Fruit fly (Drosophila melanogaster) whole organism, embryonic: Measurements from ENCODE around the gene CG5639.
A peak's percentile ranks its signal among the peaks of the same experiment; 100 is the strongest.

Source experiments
- B-H2 ChIP-seq: fragments of 200-800 bp; sonication (Bioruptor generic); optimal IDR thresholded peaks from 2 replicates; lab custom pipeline; 2018; ENCODE audit warnings: missing biosample characterization, mild to moderate bottlenecking, missing genetic modification characterization
- Blimp-1 ChIP-seq: fragments of 200-800 bp; sonication (Bioruptor generic); optimal IDR thresholded peaks from 3 replicates; lab custom pipeline; 2018; ENCODE audit warnings: missing biosample characterization, missing genetic modification characterization, mild to moderate bottlenecking, moderate library complexity, missing genetic modification reagents
- CG10321 ChIP-seq: fragments of 200-800 bp; sonication (Bioruptor generic); IDR thresholded peaks from 2 replicates; pipeline ENCODE4 v1.3.6; 2022; ENCODE audit warnings: missing biosample characterization, missing genetic modification characterization
- CG10565 ChIP-seq: fragments of 200-800 bp; sonication (Bioruptor generic); optimal IDR thresholded peaks from 3 replicates; lab custom pipeline; 2016; ENCODE audit warnings: missing biosample characterization, mild to moderate bottlenecking, missing genetic modification characterization
- CG11696 ChIP-seq: fragments of 200-800 bp; sonication (Bioruptor generic); IDR thresholded peaks from 2 replicates; pipeline ENCODE4 v1.3.6; 2022; ENCODE audit warnings: missing biosample characterization, missing genetic modification characterization
- CG12391 ChIP-seq: fragments of 200-800 bp; sonication (Bioruptor generic); optimal IDR thresholded peaks from 3 replicates; lab custom pipeline; 2018; ENCODE audit warnings: missing biosample characterization, mild to moderate bottlenecking, missing genetic modification characterization, moderate library complexity
- CG13894 ChIP-seq: fragments of 200-800 bp; sonication (Bioruptor generic); optimal IDR thresholded peaks from 3 replicates; lab custom pipeline; 2018; ENCODE audit warnings: missing biosample characterization, mild to moderate bottlenecking, missing genetic modification characterization, moderate library complexity
- CG15514 ChIP-seq: fragments of 200-800 bp; sonication (Bioruptor generic); optimal IDR thresholded peaks from 3 replicates; lab custom pipeline; 2017; ENCODE audit warnings: missing biosample characterization, missing genetic modification characterization, mild to moderate bottlenecking, moderate library complexity, missing genetic modification reagents
- CG15601 ChIP-seq: fragments of 200-800 bp; sonication (Bioruptor generic); optimal IDR thresholded peaks from 3 replicates; lab custom pipeline; 2019; ENCODE audit warnings: missing biosample characterization, mild to moderate bottlenecking, missing genetic modification characterization, moderate library complexity
- CG1647 ChIP-seq: fragments of 200-800 bp; sonication (Bioruptor generic); optimal IDR thresholded peaks from 3 replicates; lab custom pipeline; 2016; ENCODE audit warnings: missing biosample characterization, missing genetic modification characterization
- CG17328 ChIP-seq: fragments of 200-800 bp; sonication (Bioruptor generic); IDR thresholded peaks from 2 replicates; pipeline ENCODE4 v1.3.6; 2022; ENCODE audit warnings: missing biosample characterization, missing genetic modification characterization
- CG1792 ChIP-seq: fragments of 200-800 bp; sonication (Bioruptor generic); optimal IDR thresholded peaks from 2 replicates; lab custom pipeline; 2016; ENCODE audit warnings: missing biosample characterization, missing genetic modification characterization
- CG18011 ChIP-seq: fragments of 200-800 bp; sonication (Bioruptor generic); optimal IDR thresholded peaks from 2 replicates; lab custom pipeline; 2017; ENCODE audit warnings: missing biosample characterization, missing genetic modification characterization, mild to moderate bottlenecking, moderate library complexity, missing genotype
- CG32772 ChIP-seq: fragments of 200-800 bp; sonication (Bioruptor generic); IDR thresholded peaks from 2 replicates; pipeline ENCODE4 v1.3.6; 2022; ENCODE audit warnings: missing biosample characterization, missing genetic modification characterization
- CG3281 ChIP-seq: fragments of 200-800 bp; sonication (Bioruptor generic); optimal IDR thresholded peaks from 3 replicates; lab custom pipeline; 2017; ENCODE audit warnings: missing biosample characterization, mild to moderate bottlenecking, missing genetic modification characterization
- CG33213 ChIP-seq: fragments of 200-800 bp; sonication (Bioruptor generic); optimal IDR thresholded peaks from 3 replicates; lab custom pipeline; 2016; ENCODE audit warnings: missing biosample characterization, missing genetic modification characterization
- CG4424 ChIP-seq: fragments of 200-800 bp; sonication (Bioruptor generic); optimal IDR thresholded peaks from 3 replicates; lab custom pipeline; 2016; ENCODE audit warnings: missing biosample characterization, missing genetic modification characterization
- CG4707 ChIP-seq: fragments of 200-800 bp; sonication (Bioruptor generic); optimal IDR thresholded peaks from 2 replicates; lab custom pipeline; 2018; ENCODE audit warnings: missing biosample characterization, mild to moderate bottlenecking, missing genetic modification characterization, moderate library complexity
- CG5245 ChIP-seq: fragments of 200-800 bp; sonication (Bioruptor generic); optimal IDR thresholded peaks from 3 replicates; lab custom pipeline; 2016; ENCODE audit warnings: missing biosample characterization, missing genetic modification characterization
- CG6254 ChIP-seq: fragments of 200-800 bp; sonication (Bioruptor generic); optimal IDR thresholded peaks from 3 replicates; lab custom pipeline; 2017; ENCODE audit warnings: mild to moderate bottlenecking, missing biosample characterization, missing genetic modification reagents, missing genetic modification characterization
- CG8089 ChIP-seq: fragments of 200-800 bp; sonication (Bioruptor generic); optimal IDR thresholded peaks from 3 replicates; lab custom pipeline; 2016; ENCODE audit warnings: missing biosample characterization, missing genetic modification characterization
- CkIIα-i1 ChIP-seq: fragments of 200-800 bp; sonication (Bioruptor generic); IDR thresholded peaks from 2 replicates; pipeline ENCODE4 v1.3.6; 2022; ENCODE audit warnings: missing biosample characterization, missing genetic modification characterization
- Dp ChIP-seq: fragments of 200-800 bp; sonication (Bioruptor generic); optimal IDR thresholded peaks from 2 replicates; lab custom pipeline; 2018; ENCODE audit warnings: missing biosample characterization, mild to moderate bottlenecking, missing genetic modification characterization, moderate library complexity
- Fer2 ChIP-seq: fragments of 200-800 bp; sonication (Bioruptor generic); optimal IDR thresholded peaks from 2 replicates; lab custom pipeline; 2018; ENCODE audit warnings: missing biosample characterization, mild to moderate bottlenecking, missing genetic modification characterization, moderate library complexity
- HLH4C ChIP-seq: fragments of 200-800 bp; sonication (Bioruptor generic); IDR thresholded peaks from 3 replicates; pipeline ENCODE4 v1.3.6; 2022; ENCODE audit warnings: missing biosample characterization, missing genetic modification characterization; ENCODE audit not compliant: partially characterized antibody
- HLHmδ ChIP-seq: fragments of 200-800 bp; sonication (Bioruptor generic); optimal IDR thresholded peaks from 2 replicates; lab custom pipeline; 2018; ENCODE audit warnings: missing biosample characterization, mild to moderate bottlenecking, missing genetic modification characterization, moderate library complexity
- Hsf ChIP-seq: fragments of 200-800 bp; sonication (Bioruptor generic); optimal IDR thresholded peaks from 3 replicates; lab custom pipeline; 2016; ENCODE audit warnings: missing biosample characterization, missing genetic modification characterization
- Lpt ChIP-seq: fragments of >200 bp; optimal IDR thresholded peaks from 2 replicates; lab custom pipeline; 2018; ENCODE audit warnings: missing biosample characterization, missing genetic modification characterization
- Med ChIP-seq: fragments of 200-800 bp; sonication (Bioruptor generic); peaks from one replicate; lab custom pipeline; 2016; ENCODE audit warnings: missing biosample characterization, missing genetic modification characterization, mild to moderate bottlenecking, inconsistent platforms, moderate library complexity
- NfI ChIP-seq: fragments of 200-800 bp; sonication (Bioruptor generic); optimal IDR thresholded peaks from 3 replicates; lab custom pipeline; 2018; ENCODE audit warnings: missing biosample characterization, mild to moderate bottlenecking, missing genetic modification characterization, moderate library complexity
- PHDP ChIP-seq: fragments of 200-800 bp; sonication (Bioruptor generic); optimal IDR thresholded peaks from 3 replicates; lab custom pipeline; 2018; ENCODE audit warnings: missing biosample characterization, mild to moderate bottlenecking, missing genetic modification characterization, moderate library complexity
- Scr ChIP-seq: fragments of 200-800 bp; sonication (Bioruptor generic); IDR thresholded peaks from 2 replicates; pipeline ENCODE4 v1.3.6; 2022; ENCODE audit warnings: missing biosample characterization, missing genetic modification characterization; ENCODE audit not compliant: partially characterized antibody
- Sin3A ChIP-seq: fragments of >200 bp; optimal IDR thresholded peaks from 2 replicates; lab custom pipeline; 2018
- Sox100B ChIP-seq: fragments of 200-800 bp; sonication (Bioruptor generic); optimal IDR thresholded peaks from 3 replicates; lab custom pipeline; 2018; ENCODE audit warnings: missing biosample characterization, mild to moderate bottlenecking, missing genetic modification characterization
- Sry-β ChIP-seq: fragments of 200-800 bp; sonication (Bioruptor generic); optimal IDR thresholded peaks from 2 replicates; lab custom pipeline; 2018; ENCODE audit warnings: missing biosample characterization, mild to moderate bottlenecking, missing genetic modification characterization, moderate library complexity
- Vsx1 ChIP-seq: fragments of 200-800 bp; sonication (Bioruptor generic); optimal IDR thresholded peaks from 2 replicates; lab custom pipeline; 2017; ENCODE audit warnings: missing biosample characterization, mild to moderate bottlenecking, missing genetic modification characterization, missing genetic modification reagents
- al ChIP-seq: fragments of 200-800 bp; sonication (Bioruptor generic); IDR thresholded peaks from 2 replicates; pipeline ENCODE4 v1.3.6; 2022; ENCODE audit warnings: missing biosample characterization, missing genetic modification characterization
- chif ChIP-seq, 2 experiments: fragments of 200-800 bp; sonication (Bioruptor generic); optimal IDR thresholded peaks; 3 replicates each; lab custom pipeline; 2016; ENCODE audit warnings: missing biosample characterization in 2 of 2, missing genetic modification characterization in 2 of 2
- da ChIP-seq: fragments of 200-800 bp; sonication (Bioruptor generic); optimal IDR thresholded peaks from 2 replicates; lab custom pipeline; 2016; ENCODE audit warnings: missing biosample characterization, missing genetic modification characterization
- dmrt11E ChIP-seq: fragments of 200-800 bp; sonication (Bioruptor generic); optimal IDR thresholded peaks from 3 replicates; lab custom pipeline; 2018; ENCODE audit warnings: missing biosample characterization, mild to moderate bottlenecking, missing genetic modification characterization, moderate library complexity
- dysf ChIP-seq: fragments of 200-800 bp; sonication (Bioruptor generic); IDR thresholded peaks from 3 replicates; pipeline ENCODE4 v1.3.6; 2022; ENCODE audit warnings: missing biosample characterization, missing genetic modification characterization
- fd64A ChIP-seq: fragments of 200-800 bp; sonication (Bioruptor generic); optimal IDR thresholded peaks from 3 replicates; lab custom pipeline; 2018; ENCODE audit warnings: missing biosample characterization, mild to moderate bottlenecking, missing genetic modification characterization
- gce ChIP-seq: fragments of 200-800 bp; sonication (Bioruptor generic); IDR thresholded peaks from 3 replicates; pipeline ENCODE4 v1.3.6; 2022; ENCODE audit warnings: missing biosample characterization, missing genetic modification characterization
- hb ChIP-seq: fragments of 200-800 bp; sonication (Bioruptor generic); IDR thresholded peaks from 3 replicates; pipeline ENCODE4 v1.3.6; 2022; ENCODE audit warnings: missing biosample characterization, missing genetic modification characterization; ENCODE audit not compliant: partially characterized antibody
- jing ChIP-seq: fragments of 200-800 bp; sonication (Bioruptor generic); optimal IDR thresholded peaks from 2 replicates; lab custom pipeline; 2018; ENCODE audit warnings: missing biosample characterization, mild to moderate bottlenecking, missing genetic modification characterization
- klu ChIP-seq: fragments of 200-800 bp; sonication (Bioruptor generic); IDR thresholded peaks from 2 replicates; pipeline ENCODE4 v1.3.6; 2022; ENCODE audit warnings: missing biosample characterization, missing genetic modification characterization
- p53 ChIP-seq: fragments of 200-800 bp; sonication (Bioruptor generic); optimal IDR thresholded peaks from 2 replicates; lab custom pipeline; 2016; ENCODE audit warnings: missing biosample characterization, missing genetic modification characterization
- ro ChIP-seq: fragments of 200-800 bp; sonication (Bioruptor generic); IDR thresholded peaks from 2 replicates; pipeline ENCODE4 v1.3.6; 2022; ENCODE audit warnings: missing biosample characterization, missing genetic modification characterization
- tgo ChIP-seq: fragments of 200-800 bp; sonication (Bioruptor generic); IDR thresholded peaks from 3 replicates; pipeline ENCODE4 v1.3.6; 2022; ENCODE audit warnings: missing biosample characterization, missing genetic modification characterization
- ttk ChIP-seq: fragments of 200-800 bp; sonication (Bioruptor generic); IDR thresholded peaks from 2 replicates; pipeline ENCODE4 v2.1.2; 2022; ENCODE audit warnings: missing biosample characterization, missing genetic modification characterization
- z ChIP-seq: fragments of 200-800 bp; sonication (Bioruptor generic); IDR thresholded peaks from 3 replicates; pipeline ENCODE4 v1.3.6; 2022; ENCODE audit warnings: missing biosample characterization, missing genetic modification characterization

The CG5639 gene

dm6 chr3R:27581890-27582487, 13.9 kb downstream of the CG5639 start, which contains the start of gene wdb (continued):
- TF ChIP-seq CG33213 (GFP tag; lab: Kevin White, UChicago) (peak; percentile 26), Sox100B (GFP tag; lab: Kevin White, UChicago) (no peak), NfI (GFP tag; lab: Kevin White, UChicago) (peak; percentile 62), CG8089 (peak; percentile 12), p53 (peak; percentile 30), dysf (GFP tag; lab: Robert Waterston, UW) (no peak), Hsf (GFP tag; lab: Kevin White, UChicago) (peak; percentile 27), Lpt (GFP tag; lab: Kevin White, UChicago) (no peak), CG17328 (GFP tag; lab: Robert Waterston, UW) (no peak), CG1792 (GFP tag; lab: Kevin White, UChicago) (peak; percentile 6), chif (GFP tag; optimal IDR thresholded peaks at IDR 0.05; lab: Kevin White, UChicago) (peak; percentile 9 to 23), CG12391 (peak; percentile 47), CG1647 (GFP tag; lab: Kevin White, UChicago) (no peak), CG10321 (GFP tag; lab: Robert Waterston, UW) (no peak), PHDP (no peak), Scr (no peak), CG5245 (GFP tag; lab: Kevin White, UChicago) (peak; percentile 32), CG11696 (no peak), fd64A (no peak), al (GFP tag; lab: Robert Waterston, UW) (no peak), tgo (GFP tag; lab: Robert Waterston, UW) (no peak), hb (GFP tag; lab: Robert Waterston, UW) (no peak), CG15601 (no peak), HLHmδ (GFP tag; lab: Kevin White, UChicago) (peak; percentile 20), Sin3A (lab: Kevin White, UChicago) (peak; percentile 32), B-H2 (GFP tag; lab: Kevin White, UChicago) (no peak), CG32772 (GFP tag; lab: Robert Waterston, UW) (no peak), Vsx1 (GFP tag; lab: Kevin White, UChicago) (no peak), CG15514 (GFP tag; lab: Kevin White, UChicago) (peak; percentile 16), z (GFP tag; lab: Robert Waterston, UW) (no peak), CkIIα-i1 (GFP tag; lab: Robert Waterston, UW) (no peak), CG3281 (GFP tag; lab: Kevin White, UChicago) (no peak), CG4707 (GFP tag; lab: Kevin White, UChicago) (peak; percentile 7), klu (GFP tag; lab: Robert Waterston, UW) (no peak), CG18011 (GFP tag; lab: Kevin White, UChicago) (no peak), Fer2 (tag; lab: Kevin White, UChicago) (peak; percentile 38), dmrt11E (tag; lab: Kevin White, UChicago) (no peak), Med (GFP tag; lab: Kevin White, UChicago) (peak; percentile 93), jing (GFP tag; lab: Kevin White, UChicago) (no peak), CG4424 (GFP tag; lab: Kevin White, UChicago) (peak; percentile 46), da (GFP tag; lab: Kevin White, UChicago) (no peak), Blimp-1 (GFP tag; lab: Kevin White, UChicago) (no peak), gce (no peak), CG13894 (tag; lab: Kevin White, UChicago) (no peak), HLH4C (GFP tag; lab: Robert Waterston, UW) (no peak), Sry-β (peak; percentile 88), ttk (no peak), CG10565 (no peak), Dp (GFP tag; lab: Kevin White, UChicago) (no peak), ro (no peak), CG6254 (GFP tag; lab: Kevin White, UChicago) (no peak)
